Worm (Caenorhabditis elegans) whole organism, L3 larva: Measurements from ENCODE around the gene F32D8.8.

Source experiments
- R02D3.7 ChIP-seq: fragments of 150-350 bp; optimal IDR thresholded peaks from 2 replicates; lab custom pipeline; 2014; ENCODE audit warnings: missing biosample characterization, missing genetic modification characterization
- ZK546.5 ChIP-seq: sonication (generic microtip); optimal IDR thresholded peaks from 2 replicates; lab custom pipeline; 2017; ENCODE audit warnings: missing biosample characterization, missing genetic modification characterization
- ama-1 ChIP-seq: fragments of 150-350 bp; optimal IDR thresholded peaks from 2 replicates; lab custom pipeline; 2018
- ceh-16 ChIP-seq: sonication (generic microtip); optimal IDR thresholded peaks from 2 replicates; lab custom pipeline; 2017; ENCODE audit warnings: missing biosample characterization, missing genetic modification characterization
- ceh-28 ChIP-seq: fragments of 150-350 bp; optimal IDR thresholded peaks from 2 replicates; lab custom pipeline; 2014; ENCODE audit warnings: missing biosample characterization, missing genetic modification reagents, missing genetic modification characterization
- ceh-82 ChIP-seq: fragments of 150-350 bp; optimal IDR thresholded peaks from 2 replicates; lab custom pipeline; 2014; ENCODE audit warnings: missing biosample characterization, missing genetic modification characterization
- egl-27 ChIP-seq: sonication (generic microtip); optimal IDR thresholded peaks from 4 replicates; lab custom pipeline; 2017; ENCODE audit warnings: missing biosample characterization, missing genetic modification reagents, missing genetic modification characterization
- egl-5 ChIP-seq: fragments of 150-350 bp; optimal IDR thresholded peaks from 2 replicates; lab custom pipeline; 2017; ENCODE audit warnings: missing biosample characterization, missing genetic modification reagents, missing genetic modification characterization, inconsistent platforms
- elt-1 ChIP-seq: fragments of 150-350 bp; optimal IDR thresholded peaks from 2 replicates; lab custom pipeline; 2014; ENCODE audit warnings: missing biosample characterization, missing genetic modification characterization
- elt-2 ChIP-seq: sonication (generic microtip); optimal IDR thresholded peaks from 2 replicates; lab custom pipeline; 2016; ENCODE audit warnings: missing genetic modification reagents, mild to moderate bottlenecking, missing genetic modification characterization, missing compliant biosample characterization
- elt-3 ChIP-seq, 3 experiments: fragments of 150-350 bp in 1 of 3; sonication (generic microtip) in 2 of 3; optimal IDR thresholded peaks; 2 replicates in 2 of 3; 4 replicates in 1 of 3; lab custom pipeline; 2014 to 2017; ENCODE audit warnings: missing biosample characterization in 3 of 3, missing genetic modification characterization in 3 of 3
- eor-1 ChIP-seq, 2 experiments: fragments of 150-350 bp; optimal IDR thresholded peaks; 2 replicates each; lab custom pipeline; 2014 to 2018; ENCODE audit warnings: missing biosample characterization in 2 of 2, missing genetic modification characterization in 2 of 2
- fkh-10 ChIP-seq: sonication (generic microtip); optimal IDR thresholded peaks from 2 replicates; lab custom pipeline; 2017; ENCODE audit warnings: missing biosample characterization, missing genetic modification reagents, missing genetic modification characterization
- fkh-2 ChIP-seq: fragments of 150-350 bp; optimal IDR thresholded peaks from 2 replicates; lab custom pipeline; 2014; ENCODE audit warnings: missing biosample characterization, missing genetic modification reagents, missing genetic modification characterization
- hmg-11 ChIP-seq: sonication (generic microtip); optimal IDR thresholded peaks from 2 replicates; lab custom pipeline; 2016; ENCODE audit warnings: missing genetic modification characterization, missing compliant biosample characterization
- jun-1 ChIP-seq: fragments of 150-350 bp; optimal IDR thresholded peaks from 2 replicates; lab custom pipeline; 2014; ENCODE audit warnings: missing biosample characterization, missing genetic modification reagents, missing genetic modification characterization
- lin-15B ChIP-seq: fragments of 150-350 bp; optimal IDR thresholded peaks from 2 replicates; lab custom pipeline; 2014; ENCODE audit warnings: missing biosample characterization, missing genetic modification characterization
- lin-39 ChIP-seq: fragments of 150-350 bp; optimal IDR thresholded peaks from 2 replicates; lab custom pipeline; 2018; ENCODE audit warnings: missing biosample characterization, missing genetic modification reagents, missing genetic modification characterization
- mdl-1 ChIP-seq: fragments of 150-350 bp; optimal IDR thresholded peaks from 2 replicates; lab custom pipeline; 2014; ENCODE audit warnings: missing biosample characterization, missing genetic modification characterization
- nfya-1 ChIP-seq: sonication (generic microtip); optimal IDR thresholded peaks from 2 replicates; lab custom pipeline; 2017; ENCODE audit warnings: missing genetic modification characterization, mild to moderate bottlenecking, missing compliant biosample characterization, antibody characterized with exemption, moderate library complexity; ENCODE audit not compliant: insufficient read depth
- nhr-23 ChIP-seq: fragments of 150-350 bp; optimal IDR thresholded peaks from 2 replicates; lab custom pipeline; 2014; ENCODE audit warnings: missing biosample characterization, missing genetic modification reagents, missing genetic modification characterization
- nhr-25 ChIP-seq: sonication (generic microtip); optimal IDR thresholded peaks from 2 replicates; lab custom pipeline; 2017; ENCODE audit warnings: missing biosample characterization, missing genetic modification characterization
- nhr-28 ChIP-seq: fragments of 150-350 bp; optimal IDR thresholded peaks from 2 replicates; lab custom pipeline; 2014; ENCODE audit warnings: missing biosample characterization, missing genetic modification characterization
- nhr-43 ChIP-seq: sonication (generic microtip); optimal IDR thresholded peaks from 2 replicates; lab custom pipeline; 2016; ENCODE audit warnings: mild to moderate bottlenecking, missing genetic modification characterization, missing compliant biosample characterization; ENCODE audit not compliant: poor library complexity, severe bottlenecking
- nhr-67 ChIP-seq: fragments of 150-350 bp; optimal IDR thresholded peaks from 2 replicates; lab custom pipeline; 2014; ENCODE audit warnings: missing biosample characterization, missing genetic modification characterization
- nhr-77 ChIP-seq: fragments of 150-350 bp; optimal IDR thresholded peaks from 2 replicates; lab custom pipeline; 2014; ENCODE audit warnings: missing biosample characterization, missing genetic modification characterization
- pha-4 ChIP-seq: fragments of 150-350 bp; optimal IDR thresholded peaks from 2 replicates; lab custom pipeline; 2014; ENCODE audit warnings: missing biosample characterization, missing genetic modification reagents, missing genetic modification characterization
- pqm-1 ChIP-seq: fragments of 150-350 bp; optimal IDR thresholded peaks from 2 replicates; lab custom pipeline; 2017; ENCODE audit warnings: missing biosample characterization, missing genetic modification characterization, inconsistent platforms
- sea-2 ChIP-seq: fragments of 150-350 bp; sonication (generic microtip); optimal IDR thresholded peaks from 4 replicates; lab custom pipeline; 2014; ENCODE audit warnings: missing biosample characterization, missing genetic modification reagents, missing genetic modification characterization
- skn-1 ChIP-seq: fragments of 150-350 bp; optimal IDR thresholded peaks from 2 replicates; lab custom pipeline; 2014; ENCODE audit warnings: missing biosample characterization, missing genetic modification characterization
- snpc-4 ChIP-seq: fragments of 150-350 bp; optimal IDR thresholded peaks from 2 replicates; lab custom pipeline; 2014; ENCODE audit warnings: missing biosample characterization, missing genetic modification characterization
- tbx-2 ChIP-seq: sonication (generic microtip); optimal IDR thresholded peaks from 2 replicates; lab custom pipeline; 2016; ENCODE audit warnings: mild to moderate bottlenecking, missing genetic modification characterization, missing compliant biosample characterization
- unc-62 ChIP-seq: fragments of 150-350 bp; sonication (generic microtip); optimal IDR thresholded peaks from 4 replicates; lab custom pipeline; 2014; ENCODE audit warnings: missing biosample characterization, missing genetic modification reagents, missing genetic modification characterization
- zag-1 ChIP-seq: fragments of 150-350 bp; optimal IDR thresholded peaks from 2 replicates; lab custom pipeline; 2014; ENCODE audit warnings: missing biosample characterization, missing genetic modification characterization
- ztf-11 ChIP-seq: fragments of 150-350 bp; optimal IDR thresholded peaks from 2 replicates; lab custom pipeline; 2014; ENCODE audit warnings: missing biosample characterization, missing genetic modification characterization
- ztf-4 ChIP-seq: fragments of 150-350 bp; optimal IDR thresholded peaks from 2 replicates; lab custom pipeline; 2014; ENCODE audit warnings: missing biosample characterization, missing genetic modification characterization

F32D8.8 gene

DNA sequence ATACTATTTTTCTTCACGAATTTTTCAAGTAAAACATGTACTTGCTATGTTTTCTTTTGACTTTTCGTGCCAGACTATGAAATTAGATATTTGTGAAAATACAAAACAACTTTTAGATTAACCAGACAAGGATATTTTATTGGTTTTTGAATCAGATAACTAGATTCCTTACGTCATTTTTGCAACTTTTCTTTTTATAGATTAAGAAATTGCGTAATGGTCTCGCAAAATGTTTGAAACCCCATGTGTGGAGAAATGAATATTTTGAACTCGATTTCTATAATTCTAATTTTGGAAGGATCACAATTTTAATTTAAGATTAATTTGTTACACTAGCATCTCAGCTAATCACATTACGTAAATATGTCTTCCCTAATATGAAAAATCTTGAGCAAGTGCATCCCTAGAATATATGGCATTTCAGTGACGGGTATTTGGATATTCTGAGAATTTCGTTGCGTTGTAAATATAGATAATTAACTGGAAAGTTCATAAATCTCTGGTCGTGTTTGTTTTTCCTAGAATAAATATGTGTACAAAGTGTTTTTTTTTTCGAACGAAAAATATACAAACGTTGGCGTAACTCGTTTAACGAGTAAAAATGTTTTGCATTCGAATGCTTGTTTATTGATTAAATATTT, 40.0 kb downstream of the F32D8.8 start:
- TF ChIP-seq nhr-77 (tag; lab: Kevin White, UChicago) (no peak), ceh-16 (tag; lab: Kevin White, UChicago) (no peak)
- TF ChIP-seq, all 47 proteins: peak for 0

DNA sequence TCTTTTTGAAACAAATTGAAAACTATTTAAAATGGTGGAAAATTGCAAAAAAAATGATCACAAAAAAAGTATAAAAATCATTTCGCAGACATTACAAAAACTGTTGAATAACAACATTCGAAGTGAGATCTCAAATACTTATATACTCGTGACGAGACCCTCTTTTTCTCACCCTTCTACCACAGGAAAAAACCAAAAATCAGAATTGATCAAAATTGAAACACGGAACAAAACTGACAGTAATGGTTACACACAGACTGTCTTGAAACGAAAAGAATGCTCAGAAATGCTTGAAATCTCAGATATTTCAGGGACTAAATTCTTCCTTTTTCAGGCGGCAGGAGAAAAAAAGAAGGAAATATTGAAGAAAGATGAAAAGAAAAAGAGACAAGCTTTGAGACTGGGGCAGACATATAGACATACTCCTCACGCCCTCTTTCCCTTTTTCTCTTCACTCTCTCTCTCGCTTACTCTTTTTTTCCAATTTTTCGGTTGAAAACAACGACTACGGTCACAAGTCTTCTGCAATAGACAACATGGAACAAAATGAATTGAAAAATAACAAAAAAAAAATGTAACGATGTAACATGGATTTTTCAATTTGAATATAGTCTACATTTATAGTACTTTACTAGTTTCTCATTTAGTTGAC, 40.8 kb downstream of the F32D8.8 start:
- TF ChIP-seq lin-15B: no peak
- TF ChIP-seq elt-1 (tag; lab: Kevin White, UChicago): no peak
- TF ChIP-seq eor-1 (tag; optimal IDR thresholded peaks at IDR 0.05; lab: Kevin White, UChicago): no peak
- TF ChIP-seq nhr-23: no peak
- no peak for TF ChIP-seq fkh-10 (GFP tag; lab: Kevin White, UChicago)
- no peak for TF ChIP-seq jun-1 (tag; lab: Kevin White, UChicago)
- no peak for TF ChIP-seq tbx-2 (tag; lab: Kevin White, UChicago)
- peak; percentile 17 for TF ChIP-seq snpc-4
- no peak for TF ChIP-seq egl-27
- peak; percentile 10 for TF ChIP-seq elt-2 (tag; lab: Kevin White, UChicago)
- no peak for TF ChIP-seq ceh-16 (tag; lab: Kevin White, UChicago)
- TF ChIP-seq zag-1 (tag; lab: Kevin White, UChicago): no peak
- TF ChIP-seq nfya-1: peak; percentile 54
- no peak for TF ChIP-seq nhr-67
- no peak for TF ChIP-seq ceh-82
- peak; percentile 51 for TF ChIP-seq pha-4
- no peak for TF ChIP-seq R02D3.7 (tag; lab: Kevin White, UChicago)
- no peak for TF ChIP-seq ZK546.5
- peak; percentile 4 for TF ChIP-seq hmg-11 (tag; lab: Kevin White, UChicago)
- TF ChIP-seq, all 47 proteins: peak for 5

ce11 chrV:10860526-10861037, 42.0 kb downstream of the F32D8.8 start:
- peak; percentile 69 for TF ChIP-seq unc-62
- TF ChIP-seq ceh-16 (tag; lab: Kevin White, UChicago): no peak
- peak; percentile 20 for TF ChIP-seq nhr-25 (tag; lab: Kevin White, UChicago)
- peak; percentile 65 for TF ChIP-seq elt-1 (tag; lab: Kevin White, UChicago)

- TF ChIP-seq tbx-2 (tag; lab: Kevin White, UChicago) (no peak), elt-2 (tag; lab: Kevin White, UChicago) (peak; percentile 72), R02D3.7 (tag; lab: Kevin White, UChicago) (no peak), ZK546.5 (no peak), ceh-28 (tag; lab: Kevin White, UChicago) (no peak), sea-2 (GFP tag; lab: Kevin White, UChicago) (no peak), ceh-82 (no peak), pqm-1 (peak; percentile 88), hmg-11 (tag; lab: Kevin White, UChicago) (no peak), ama-1 (no peak), nhr-25 (tag; lab: Kevin White, UChicago) (peak; percentile 33), egl-5 (tag; lab: Kevin White, UChicago) (no peak), nhr-28 (tag; lab: Kevin White, UChicago) (no peak), lin-15B (no peak), skn-1 (tag; lab: Kevin White, UChicago) (no peak), ztf-11 (tag; lab: Kevin White, UChicago) (no peak), lin-39 (no peak), snpc-4 (no peak), pha-4 (no peak), nhr-23 (peak; percentile 32), nhr-67 (no peak), fkh-2 (tag; lab: Kevin White, UChicago) (no peak), elt-3 (tag; optimal IDR thresholded peaks at IDR 0.05; lab: Kevin White, UChicago) (peak in 2 of 3 experiments; percentile 44 to 46), egl-27 (no peak), ztf-4 (tag; lab: Kevin White, UChicago) (no peak), unc-62 (no peak), mdl-1 (tag; lab: Kevin White, UChicago) (peak; percentile 33), nhr-43 (tag; lab: Kevin White, UChicago) (peak; percentile 35)
Observed at ce11 chrV:10859775-10860174, 42.8 kb downstream of the F32D8.8 start.
